Fruit fly (Drosophila melanogaster): Measurements from ENCODE around the gene CG11586.

The CG11586 gene

dm6 chr3L:4219291-4220228, 42.7 kb downstream of the CG11586 start:
- no peak for TF ChIP-seq lola (GFP tag; optimal IDR thresholded peaks at IDR 0.05)
- no peak for TF ChIP-seq CG9705 (GFP tag; optimal IDR thresholded peaks at IDR 0.05)
- TF ChIP-seq Myc (optimal IDR thresholded peaks at IDR 0.05), result peak; percentile 95
- no peak for TF ChIP-seq fru (GFP tag; optimal IDR thresholded peaks at IDR 0.05)
- TF ChIP-seq dl (GFP tag; optimal IDR thresholded peaks at IDR 0.05; ENCODE audit: insufficient read depth in 1 of 2, partially characterized antibody in 2 of 2), result no peak
- no peak for TF ChIP-seq GATAd (GFP tag; optimal IDR thresholded peaks at IDR 0.05)
- TF ChIP-seq Mio (GFP tag; optimal IDR thresholded peaks at IDR 0.05), result no peak
- TF ChIP-seq CG32264 (GFP tag; optimal IDR thresholded peaks at IDR 0.05), result no peak
- TF ChIP-seq woc (GFP tag; optimal IDR thresholded peaks at IDR 0.05), result no peak
- TF ChIP-seq Hr78 (GFP tag; optimal IDR thresholded peaks at IDR 0.05), result no peak
- no peak for TF ChIP-seq dmrt93B (GFP tag; optimal IDR thresholded peaks at IDR 0.05)
- TF ChIP-seq h (GFP tag; optimal IDR thresholded peaks at IDR 0.05), result peak; percentile 61
- TF ChIP-seq Rel (GFP tag; optimal IDR thresholded peaks at IDR 0.05), result no peak
- no peak for TF ChIP-seq Rel (tag; optimal IDR thresholded peaks at IDR 0.05)
- TF ChIP-seq pan (optimal IDR thresholded peaks at IDR 0.05), result no peak
- no peak for TF ChIP-seq br (GFP tag; optimal IDR thresholded peaks at IDR 0.05)
- peak; percentile 41 for TF ChIP-seq N (GFP tag; optimal IDR thresholded peaks at IDR 0.05)
- no peak for TF ChIP-seq psq (GFP tag; optimal IDR thresholded peaks at IDR 0.05)
- no peak for TF ChIP-seq dsf (GFP tag; optimal IDR thresholded peaks at IDR 0.05; ENCODE audit: borderline replicate concordance)
- TF ChIP-seq Vsx2 (GFP tag; optimal IDR thresholded peaks at IDR 0.05; ENCODE audit: partially characterized antibody), result peak; percentile 58
- TF ChIP-seq Abd-B (GFP tag; optimal IDR thresholded peaks at IDR 0.05), result no peak

- TF ChIP-seq Sp1 (GFP tag; optimal IDR thresholded peaks at IDR 0.05), result no peak
- TF ChIP-seq Hr83 (GFP tag; optimal IDR thresholded peaks at IDR 0.05; ENCODE audit: poor library complexity, severe bottlenecking), result no peak
- no peak for TF ChIP-seq fru (GFP tag; optimal IDR thresholded peaks at IDR 0.05)
- no peak for TF ChIP-seq Dif (GFP tag; optimal IDR thresholded peaks at IDR 0.05; ENCODE audit: partially characterized antibody)
- no peak for TF ChIP-seq foxo (GFP tag; optimal IDR thresholded peaks at IDR 0.05)
- TF ChIP-seq Mio (GFP tag; optimal IDR thresholded peaks at IDR 0.05), result no peak
- no peak for TF ChIP-seq CG9705 (GFP tag; optimal IDR thresholded peaks at IDR 0.05)
- TF ChIP-seq rgr (GFP tag; optimal IDR thresholded peaks at IDR 0.05), result no peak
- no peak for TF ChIP-seq dsf (GFP tag; optimal IDR thresholded peaks at IDR 0.05; ENCODE audit: borderline replicate concordance)
- no peak for TF ChIP-seq Myc (optimal IDR thresholded peaks at IDR 0.05)
- TF ChIP-seq dmrt93B (GFP tag; optimal IDR thresholded peaks at IDR 0.05), result no peak
- no peak for TF ChIP-seq sv (GFP tag; optimal IDR thresholded peaks at IDR 0.05)
Measured at dm6 chr3L:4215079-4215478, 47.2 kb downstream of the CG11586 start, which contains the start of gene Cpr64Ad. Gene Cpr64Ad, plus strand, starts transcription at chr3L:4215379.

- no peak for TF ChIP-seq pan (optimal IDR thresholded peaks at IDR 0.05)
- TF ChIP-seq fru (GFP tag; optimal IDR thresholded peaks at IDR 0.05), result no peak
- no peak for TF ChIP-seq HLH106 (tag; optimal IDR thresholded peaks at IDR 0.05)
- no peak for TF ChIP-seq sv (GFP tag; optimal IDR thresholded peaks at IDR 0.05)
- no peak for TF ChIP-seq Dfd (GFP tag; optimal IDR thresholded peaks at IDR 0.05)
- TF ChIP-seq ey (GFP tag; optimal IDR thresholded peaks at IDR 0.05), result no peak
- no peak for TF ChIP-seq woc (GFP tag; optimal IDR thresholded peaks at IDR 0.05)
- no peak for TF ChIP-seq lola (GFP tag; optimal IDR thresholded peaks at IDR 0.05)
- TF ChIP-seq dmrt93B (GFP tag; optimal IDR thresholded peaks at IDR 0.05), result no peak
- TF ChIP-seq Myc (optimal IDR thresholded peaks at IDR 0.05), result no peak
- TF ChIP-seq h (GFP tag; optimal IDR thresholded peaks at IDR 0.05), result no peak
- no peak for TF ChIP-seq Hnf4 (GFP tag; optimal IDR thresholded peaks at IDR 0.05)
- TF ChIP-seq foxo (GFP tag; optimal IDR thresholded peaks at IDR 0.05), result no peak
- no peak for TF ChIP-seq Sp1 (GFP tag; optimal IDR thresholded peaks at IDR 0.05)
- no peak for TF ChIP-seq CG9705 (GFP tag; optimal IDR thresholded peaks at IDR 0.05)
- no peak for TF ChIP-seq Vsx2 (GFP tag; optimal IDR thresholded peaks at IDR 0.05; ENCODE audit: partially characterized antibody)
- TF ChIP-seq CG32264 (GFP tag; optimal IDR thresholded peaks at IDR 0.05), result no peak
- no peak for TF ChIP-seq dsf (GFP tag; optimal IDR thresholded peaks at IDR 0.05; ENCODE audit: borderline replicate concordance)
- TF ChIP-seq Hr83 (GFP tag; optimal IDR thresholded peaks at IDR 0.05; ENCODE audit: poor library complexity, severe bottlenecking), result no peak
- no peak for TF ChIP-seq dl (GFP tag; optimal IDR thresholded peaks at IDR 0.05; ENCODE audit: insufficient read depth in 1 of 2, partially characterized antibody in 2 of 2)
Measured at dm6 chr3L:4212815-4213214, 49.5 kb downstream of the CG11586 start, which contains the start of gene Cpr64Ac. Gene Cpr64Ac, minus strand, starts transcription at chr3L:4212915.

dm6 chr3L:4211440-4211839, 50.8 kb downstream of the CG11586 start, which contains the start of gene Cpr64Ab:
Gene Cpr64Ab, minus strand, starts transcription at chr3L:4211540.
- TF ChIP-seq OdsH (GFP tag; optimal IDR thresholded peaks at IDR 0.05) (no peak), fru (GFP tag; optimal IDR thresholded peaks at IDR 0.05) (no peak), lola (GFP tag; optimal IDR thresholded peaks at IDR 0.05) (no peak), h (GFP tag; optimal IDR thresholded peaks at IDR 0.05) (no peak)

Measured in whole organism, wandering third instar larva.